Fruit fly (Drosophila melanogaster): Measurements from ENCODE around the gene CG6678.

CG6678 gene

dm6 chr3R:21859509-21859908 lies 27.3 kb upstream of the CG6678 start (continued):
- TF ChIP-seq CG31224 (GFP tag; IDR thresholded peaks at IDR 0.05) (no peak), CG30431 (GFP tag; optimal IDR thresholded peaks at IDR 0.05) (peak; percentile 50), repo (GFP tag; optimal IDR thresholded peaks at IDR 0.05) (no peak), jigr1 (GFP tag; IDR thresholded peaks at IDR 0.05) (no peak), CG7372 (GFP tag; IDR thresholded peaks at IDR 0.05) (no peak), hth (optimal IDR thresholded peaks at IDR 0.05) (no peak), fru (optimal IDR thresholded peaks at IDR 0.05) (no peak), ara (GFP tag; IDR thresholded peaks at IDR 0.05) (peak; percentile 54; the same call in 1 of the 2 replicates), Hmx (GFP tag; optimal IDR thresholded peaks at IDR 0.05) (no peak), CG4707 (GFP tag; optimal IDR thresholded peaks at IDR 0.05) (no peak), sr (GFP tag; IDR thresholded peaks at IDR 0.05) (no peak), Bteb2 (GFP tag; optimal IDR thresholded peaks at IDR 0.05) (no peak), exex (tag; optimal IDR thresholded peaks at IDR 0.05) (no peak), pzg (GFP tag; optimal IDR thresholded peaks at IDR 0.05) (no peak), Drgx (GFP tag; IDR thresholded peaks at IDR 0.05) (peak; percentile 58; the same call in 1 of the 2 replicates), Eip74EF (GFP tag; optimal IDR thresholded peaks at IDR 0.05) (peak in 1 of 2 experiments; percentile 37), az2 (GFP tag; optimal IDR thresholded peaks at IDR 0.05) (peak; percentile 60), CG43689 (GFP tag; IDR thresholded peaks at IDR 0.05) (no peak), nerfin-2 (GFP tag; IDR thresholded peaks at IDR 0.05; ENCODE audit: partially characterized antibody) (no peak), twi (tag; optimal IDR thresholded peaks at IDR 0.05) (peak; percentile 24), ken (GFP tag; IDR thresholded peaks at IDR 0.05) (no peak), CG4282 (GFP tag; optimal IDR thresholded peaks at IDR 0.05) (no peak), ci (GFP tag; IDR thresholded peaks at IDR 0.05) (peak; percentile 57; the same call in 2 of the 3 replicates), ash1 (GFP tag; optimal IDR thresholded peaks at IDR 0.05) (no peak), CG1602 (GFP tag; optimal IDR thresholded peaks at IDR 0.05) (peak; percentile 32), Six4 (GFP tag; optimal IDR thresholded peaks at IDR 0.05) (peak; percentile 22), CG1832 (GFP tag; optimal IDR thresholded peaks at IDR 0.05) (no peak), CG14710 (tag; optimal IDR thresholded peaks at IDR 0.05) (peak; percentile 53), CG5180 (GFP tag; optimal IDR thresholded peaks at IDR 0.05) (no peak), CG30403 (GFP tag; optimal IDR thresholded peaks at IDR 0.05) (peak; percentile 55), lola (GFP tag; optimal IDR thresholded peaks at IDR 0.05) (peak in 1 of 3 experiments; percentile 75), Tbp (GFP tag; optimal IDR thresholded peaks at IDR 0.05) (no peak), row (GFP tag; IDR thresholded peaks at IDR 0.05) (peak; percentile 64), crol (GFP tag; IDR thresholded peaks at IDR 0.05) (0 out of 2 replicates have a peak, but pooled peaks have one; percentile 17), CG30020 (tag; optimal IDR thresholded peaks at IDR 0.05) (no peak), CG5953 (GFP tag; IDR thresholded peaks at IDR 0.05) (no peak), toy (GFP tag; IDR thresholded peaks at IDR 0.05) (no peak), CG12391 (tag; optimal IDR thresholded peaks at IDR 0.05) (peak; percentile 61), wor (GFP tag; IDR thresholded peaks at IDR 0.05) (peak; percentile 32), H15 (GFP tag; IDR thresholded peaks at IDR 0.05) (no peak; the same call in 2 of the 3 replicates), nau (GFP tag; optimal IDR thresholded peaks at IDR 0.05) (no peak), CG11695 (GFP tag; IDR thresholded peaks at IDR 0.05) (no peak), tgo (GFP tag; IDR thresholded peaks at IDR 0.05) (no peak), Abd-B (GFP tag; optimal IDR thresholded peaks at IDR 0.05) (no peak), stc (GFP tag; IDR thresholded peaks at IDR 0.05) (no peak; the same call in 1 of the 2 replicates), C15 (GFP tag; IDR thresholded peaks at IDR 0.05) (no peak), vfl (GFP tag; optimal IDR thresholded peaks at IDR 0.05) (no peak), Fer3 (tag; optimal IDR thresholded peaks at IDR 0.05) (no peak), CG8388 (GFP tag; optimal IDR thresholded peaks at IDR 0.05) (peak; percentile 62), fu2 (GFP tag; optimal IDR thresholded peaks at IDR 0.05) (no peak), Hey (tag; optimal IDR thresholded peaks at IDR 0.05) (no peak), YL-1 (GFP tag; optimal IDR thresholded peaks at IDR 0.05) (no peak), sens (GFP tag) (peak; percentile 91)
